Fruit fly (Drosophila melanogaster): ENCODE data around the gene CG17328.

- TF ChIP-seq pan (optimal IDR thresholded peaks at IDR 0.05) (no peak), pan (GFP tag; optimal IDR thresholded peaks at IDR 0.05 in 1 of 2, IDR thresholded peaks at IDR 0.05 in 1 of 2) (no peak), CG11093 (GFP tag; IDR thresholded peaks at IDR 0.05) (no peak), Hr39 (optimal IDR thresholded peaks at IDR 0.05) (no peak), en (GFP tag; optimal IDR thresholded peaks at IDR 0.05) (no peak), CG2875 (GFP tag; optimal IDR thresholded peaks at IDR 0.05) (no peak), ranshi (GFP tag; IDR thresholded peaks at IDR 0.05) (no peak), dati (GFP tag; IDR thresholded peaks at IDR 0.05) (no peak), CG15073 (GFP tag; optimal IDR thresholded peaks at IDR 0.05) (no peak), CG12769 (tag; optimal IDR thresholded peaks at IDR 0.05) (no peak), CG8281 (tag; optimal IDR thresholded peaks at IDR 0.05) (no peak), CG10979 (tag; optimal IDR thresholded peaks at IDR 0.05) (no peak), kay (GFP tag; optimal IDR thresholded peaks at IDR 0.05) (no peak), CG7928 (GFP tag; optimal IDR thresholded peaks at IDR 0.05) (no peak)
These were observed 42.5 kb downstream of the CG17328 start, which contains the start of gene CG44405 for dm6 chr2L:16342224-16342623.

All from whole organism, embryonic.